Fruit fly (Drosophila melanogaster) whole organism, embryonic: ENCODE data around the gene CG4733.

Experiments
- Atf6 ChIP-seq: fragments of 200-800 bp; sonication (Bioruptor generic); IDR thresholded peaks from 2 replicates; pipeline ENCODE4 v1.3.6; 2022; ENCODE audit warnings: missing biosample characterization, missing genetic modification characterization
- Awh ChIP-seq: fragments of 200-800 bp; sonication (Bioruptor generic); IDR thresholded peaks from 2 replicates; pipeline ENCODE4, ENCODE4 v1.3.6; 2022; ENCODE audit warnings: missing biosample characterization, missing genetic modification characterization
- CG10959 ChIP-seq: fragments of 200-800 bp; sonication (Bioruptor generic); IDR thresholded peaks from 2 replicates; pipeline ENCODE4 v1.3.6; 2022; ENCODE audit warnings: missing biosample characterization, missing genetic modification characterization
- CG11085 ChIP-seq: fragments of 200-800 bp; sonication (Bioruptor generic); IDR thresholded peaks from 2 replicates; pipeline ENCODE4 v1.3.6; 2022; ENCODE audit warnings: missing biosample characterization, missing genetic modification characterization
- CG11456 ChIP-seq: fragments of 200-800 bp; sonication (Bioruptor generic); IDR thresholded peaks from 3 replicates; pipeline ENCODE4 v1.3.6; 2022; ENCODE audit warnings: missing biosample characterization, missing genetic modification characterization
- CG13123 ChIP-seq: fragments of 200-800 bp; sonication (Bioruptor generic); optimal IDR thresholded peaks from 2 replicates; lab custom pipeline; 2016; ENCODE audit warnings: missing biosample characterization, missing genetic modification characterization
- CG13287 ChIP-seq: fragments of 200-800 bp; sonication (Bioruptor generic); IDR thresholded peaks from 2 replicates; pipeline ENCODE4 v1.3.6; 2022; ENCODE audit warnings: missing biosample characterization, missing genetic modification characterization; ENCODE audit not compliant: partially characterized antibody
- CG13624 ChIP-seq: fragments of 200-800 bp; sonication (Bioruptor generic); optimal IDR thresholded peaks from 2 replicates; lab custom pipeline; 2016; ENCODE audit warnings: missing biosample characterization, missing genetic modification characterization
- CG17612 ChIP-seq: fragments of 200-800 bp; sonication (Bioruptor generic); IDR thresholded peaks from 2 replicates; pipeline ENCODE4 v1.3.6; 2022; ENCODE audit warnings: missing biosample characterization, missing genetic modification characterization
- CG18764 ChIP-seq: fragments of 200-800 bp; sonication (Bioruptor generic); optimal IDR thresholded peaks from 3 replicates; lab custom pipeline; 2016; ENCODE audit warnings: missing biosample characterization, missing genetic modification characterization
- CG2712 ChIP-seq: fragments of 200-800 bp; optimal IDR thresholded peaks from 3 replicates; lab custom pipeline; 2019; ENCODE audit warnings: missing biosample characterization, mild to moderate bottlenecking, missing genetic modification characterization, moderate library complexity
- CG30431 ChIP-seq: fragments of 200-800 bp; sonication (Bioruptor generic); optimal IDR thresholded peaks from 2 replicates; lab custom pipeline; 2017; ENCODE audit warnings: missing biosample characterization, missing genetic modification characterization
- CG31224 ChIP-seq: fragments of 200-800 bp; sonication (Bioruptor generic); IDR thresholded peaks from 2 replicates; pipeline ENCODE4 v1.3.6; 2022; ENCODE audit warnings: missing biosample characterization, missing genetic modification characterization
- CG3281 ChIP-seq: fragments of 200-800 bp; sonication (Bioruptor generic); optimal IDR thresholded peaks from 3 replicates; lab custom pipeline; 2017; ENCODE audit warnings: missing biosample characterization, mild to moderate bottlenecking, missing genetic modification characterization
- CG42726 ChIP-seq: fragments of 200-800 bp; sonication (Bioruptor generic); IDR thresholded peaks from 2 replicates; pipeline ENCODE4 v1.3.6; 2022; ENCODE audit warnings: missing biosample characterization, missing genetic modification characterization; ENCODE audit not compliant: partially characterized antibody
- CG6854 ChIP-seq: fragments of 200-800 bp; sonication (Bioruptor generic); optimal IDR thresholded peaks from 3 replicates; lab custom pipeline; 2017; ENCODE audit warnings: missing biosample characterization, mild to moderate bottlenecking, missing genetic modification characterization
- CG7786 ChIP-seq: fragments of 200-800 bp; sonication (Bioruptor generic); optimal IDR thresholded peaks from 2 replicates; lab custom pipeline; 2016; ENCODE audit warnings: missing biosample characterization, missing genetic modification characterization
- CG8924 ChIP-seq: fragments of 200-800 bp; optimal IDR thresholded peaks from 3 replicates; lab custom pipeline; 2019; ENCODE audit warnings: missing biosample characterization, mild to moderate bottlenecking, missing genetic modification characterization, moderate library complexity
- CG9727 ChIP-seq: fragments of 200-800 bp; sonication (Bioruptor generic); optimal IDR thresholded peaks from 3 replicates; lab custom pipeline; 2017; ENCODE audit warnings: missing biosample characterization, mild to moderate bottlenecking, missing genetic modification characterization
- CG9876 ChIP-seq: fragments of 200-800 bp; sonication (Bioruptor generic); optimal IDR thresholded peaks from 2 replicates; lab custom pipeline; 2016; ENCODE audit warnings: missing biosample characterization, missing genetic modification characterization
- D19A ChIP-seq: fragments of 200-800 bp; optimal IDR thresholded peaks from 3 replicates; lab custom pipeline; 2019; ENCODE audit warnings: missing biosample characterization, mild to moderate bottlenecking, missing genetic modification characterization, moderate library complexity
- D19B ChIP-seq: fragments of 200-800 bp; sonication (Bioruptor generic); optimal IDR thresholded peaks from 2 replicates; lab custom pipeline; 2017; ENCODE audit warnings: missing biosample characterization, mild to moderate bottlenecking, missing genetic modification characterization
- Dip3 ChIP-seq: fragments of 200-800 bp; sonication (Bioruptor generic); optimal IDR thresholded peaks from 3 replicates; lab custom pipeline; 2016; ENCODE audit warnings: missing biosample characterization, missing genetic modification characterization
- ERR ChIP-seq: fragments of 200-800 bp; sonication (Bioruptor generic); optimal IDR thresholded peaks from 2 replicates; lab custom pipeline; 2016; ENCODE audit warnings: missing biosample characterization, missing genetic modification characterization
- Eip74EF ChIP-seq, 2 experiments: fragments of 200-800 bp in 1 of 2; fragments of >200 bp in 1 of 2; sonication (Bioruptor generic) in 1 of 2; optimal IDR thresholded peaks; 2 replicates each; lab custom pipeline; 2017 to 2019; ENCODE audit warnings: missing biosample characterization in 2 of 2, missing genetic modification characterization in 2 of 2, mild to moderate bottlenecking in 1 of 2, moderate library complexity in 1 of 2
- Fer3 ChIP-seq: fragments of 200-800 bp; sonication (Bioruptor generic); optimal IDR thresholded peaks from 2 replicates; lab custom pipeline; 2018; ENCODE audit warnings: missing biosample characterization, mild to moderate bottlenecking, missing genetic modification characterization, moderate library complexity
- GATAe ChIP-seq: fragments of 200-800 bp; sonication (Bioruptor generic); conservative IDR thresholded peaks from 2 replicates; pipeline ENCODE4 v1.3.6; 2022; ENCODE audit warnings: missing biosample characterization, missing genetic modification characterization
- H2.0 ChIP-seq: fragments of 200-800 bp; sonication (Bioruptor generic); IDR thresholded peaks from 2 replicates; pipeline ENCODE4 v1.3.6; 2022; ENCODE audit warnings: missing biosample characterization, missing genetic modification characterization
- NC2α ChIP-seq: fragments of 200-800 bp; sonication (Bioruptor generic); optimal IDR thresholded peaks from 2 replicates; lab custom pipeline; 2016; ENCODE audit warnings: missing biosample characterization, missing genetic modification characterization
- Oli ChIP-seq: fragments of 200-800 bp; sonication (Bioruptor generic); optimal IDR thresholded peaks from 2 replicates; lab custom pipeline; 2018; ENCODE audit warnings: missing biosample characterization, mild to moderate bottlenecking, missing genetic modification characterization, moderate library complexity
- Pdp1 ChIP-seq, 2 experiments: fragments of 200-800 bp; sonication (Bioruptor generic); optimal IDR thresholded peaks; 3 replicates each; lab custom pipeline; 2016; ENCODE audit warnings: missing biosample characterization in 2 of 2, missing genetic modification characterization in 2 of 2, mild to moderate bottlenecking in 1 of 2, moderate library complexity in 1 of 2
- Sox102F ChIP-seq: fragments of 200-800 bp; sonication (Bioruptor generic); optimal IDR thresholded peaks from 2 replicates; lab custom pipeline; 2018; ENCODE audit warnings: missing biosample characterization, mild to moderate bottlenecking, missing genetic modification characterization, moderate library complexity
- Stat92E ChIP-seq, 3 experiments: fragments of >200 bp in 2 of 3; fragments of 200-800 bp in 1 of 3; sonication (Bioruptor generic) in 1 of 3; optimal IDR thresholded peaks; 2 replicates each; lab custom pipeline; 2017 to 2019; ENCODE audit warnings: missing biosample characterization in 3 of 3, missing genetic modification characterization in 3 of 3, mild to moderate bottlenecking in 1 of 3, moderate library complexity in 1 of 3
- al ChIP-seq: fragments of 200-800 bp; sonication (Bioruptor generic); IDR thresholded peaks from 2 replicates; pipeline ENCODE4 v1.3.6; 2022; ENCODE audit warnings: missing biosample characterization, missing genetic modification characterization
- ap ChIP-seq: fragments of 200-800 bp; sonication (Bioruptor generic); IDR thresholded peaks from 2 replicates; pipeline ENCODE4 v1.3.6; 2022; ENCODE audit warnings: missing biosample characterization, missing genetic modification characterization
- cg ChIP-seq: fragments of 200-800 bp; sonication (Bioruptor generic); optimal IDR thresholded peaks from 3 replicates; lab custom pipeline; 2019; ENCODE audit warnings: missing biosample characterization, mild to moderate bottlenecking, missing genetic modification characterization, moderate library complexity
- danr ChIP-seq: fragments of 200-800 bp; sonication (Bioruptor generic); IDR thresholded peaks from 2 replicates; pipeline ENCODE4 v1.3.6; 2022; ENCODE audit warnings: missing biosample characterization, missing genetic modification characterization
- esg ChIP-seq: fragments of 200-800 bp; sonication (Bioruptor generic); conservative IDR thresholded peaks from 2 replicates; pipeline ENCODE4 v1.3.6; 2022; ENCODE audit warnings: missing biosample characterization, missing genetic modification characterization
- fd64A ChIP-seq: fragments of 200-800 bp; sonication (Bioruptor generic); optimal IDR thresholded peaks from 3 replicates; lab custom pipeline; 2018; ENCODE audit warnings: missing biosample characterization, mild to moderate bottlenecking, missing genetic modification characterization
- fu2 ChIP-seq: fragments of 200-800 bp; sonication (Bioruptor generic); optimal IDR thresholded peaks from 2 replicates; lab custom pipeline; 2016; ENCODE audit warnings: missing biosample characterization, missing genetic modification characterization
- grau ChIP-seq: fragments of 200-800 bp; optimal IDR thresholded peaks from 3 replicates; lab custom pipeline; 2019; ENCODE audit warnings: missing biosample characterization, mild to moderate bottlenecking, missing genetic modification characterization, moderate library complexity
- kah ChIP-seq: fragments of 200-800 bp; sonication (Bioruptor generic); optimal IDR thresholded peaks from 2 replicates; lab custom pipeline; 2018; ENCODE audit warnings: missing biosample characterization, mild to moderate bottlenecking, missing genetic modification characterization
- lilli ChIP-seq: fragments of 200-800 bp; sonication (Bioruptor generic); optimal IDR thresholded peaks from 3 replicates; lab custom pipeline; 2016; ENCODE audit warnings: missing biosample characterization, missing genetic modification characterization
- oc ChIP-seq: fragments of 200-800 bp; sonication (Bioruptor generic); optimal IDR thresholded peaks from 2 replicates; lab custom pipeline; 2018; ENCODE audit warnings: missing biosample characterization, mild to moderate bottlenecking, missing genetic modification characterization, moderate library complexity
- peb ChIP-seq: fragments of 200-800 bp; sonication (Bioruptor generic); IDR thresholded peaks from 2 replicates; pipeline ENCODE4 v1.3.6; 2022; ENCODE audit warnings: missing biosample characterization, missing genetic modification characterization
- schlank ChIP-seq: fragments of 200-800 bp; sonication (Bioruptor generic); optimal IDR thresholded peaks from 2 replicates; lab custom pipeline; 2018; ENCODE audit warnings: missing biosample characterization, mild to moderate bottlenecking, missing genetic modification characterization
- scrt ChIP-seq: fragments of 200-800 bp; sonication (Bioruptor generic); optimal IDR thresholded peaks from 2 replicates; lab custom pipeline; 2018; ENCODE audit warnings: missing biosample characterization, mild to moderate bottlenecking, missing genetic modification characterization, moderate library complexity
- tup ChIP-seq: fragments of 200-800 bp; sonication (Bioruptor generic); optimal IDR thresholded peaks from 2 replicates; lab custom pipeline; 2016; ENCODE audit warnings: missing biosample characterization, mild to moderate bottlenecking, missing genetic modification characterization, moderate library complexity
- wek ChIP-seq: fragments of 200-800 bp; sonication (Bioruptor generic); optimal IDR thresholded peaks from 3 replicates; lab custom pipeline; 2018; ENCODE audit warnings: missing biosample characterization, mild to moderate bottlenecking, missing genetic modification characterization, moderate library complexity
- zen ChIP-seq: fragments of 200-800 bp; sonication (Bioruptor generic); optimal IDR thresholded peaks from 3 replicates; lab custom pipeline; 2018; ENCODE audit warnings: missing biosample characterization, mild to moderate bottlenecking, missing genetic modification characterization, moderate library complexity

The CG4733 gene

dm6 chr3R:19908863-19909343 is 18.4 kb downstream of the CG4733 start (continued):
- TF ChIP-seq al (peak; percentile 72), CG18764 (peak; percentile 70), zen (tag; lab: Kevin White, UChicago) (peak; percentile 5), wek (peak; percentile 26), D19A (tag; lab: Kevin White, UChicago) (peak; percentile 70), CG8924 (peak; percentile 84), CG42726 (GFP tag; lab: Robert Waterston, UW) (no peak), CG11456 (GFP tag; lab: Robert Waterston, UW) (peak; percentile 87), CG31224 (GFP tag; lab: Robert Waterston, UW) (peak; percentile 79), Fer3 (tag; lab: Kevin White, UChicago) (peak; percentile 74), CG3281 (GFP tag; lab: Kevin White, UChicago) (peak; percentile 70), Dip3 (peak; percentile 51), CG6854 (peak; percentile 35), fu2 (GFP tag; lab: Kevin White, UChicago) (peak; percentile 64), CG9876 (GFP tag; lab: Kevin White, UChicago) (peak; percentile 75), CG11085 (GFP tag; lab: Robert Waterston, UW) (peak; percentile 66), peb (GFP tag; lab: Robert Waterston, UW) (peak; percentile 67), kah (GFP tag; lab: Kevin White, UChicago) (peak; percentile 15), CG30431 (GFP tag; lab: Kevin White, UChicago) (peak; percentile 72), tup (GFP tag; lab: Kevin White, UChicago) (peak; percentile 28), CG13287 (GFP tag; lab: Robert Waterston, UW) (peak; percentile 28; the same call in 1 of the 2 replicates), Pdp1 (GFP tag; optimal IDR thresholded peaks at IDR 0.05; lab: Kevin White, UChicago) (peak; percentile 60 to 77), schlank (tag; lab: Kevin White, UChicago) (peak; percentile 49), CG2712 (peak; percentile 65), Stat92E (GFP tag; optimal IDR thresholded peaks at IDR 0.05; lab: Kevin White, UChicago) (no peak), fd64A (peak; percentile 76), Oli (peak; percentile 88), GATAe (GFP tag; lab: Robert Waterston, UW) (peak; percentile 38; the same call in 1 of the 2 replicates), esg (GFP tag; lab: Robert Waterston, UW) (peak; percentile 78), Sox102F (peak; percentile 90), cg (no peak), CG7786 (GFP tag; lab: Kevin White, UChicago) (peak; percentile 77), grau (tag; lab: Kevin White, UChicago) (peak; percentile 86), Atf6 (GFP tag; lab: Robert Waterston, UW) (peak; percentile 76), danr (GFP tag; lab: Robert Waterston, UW) (peak; percentile 25; the same call in 1 of the 2 replicates), lilli (peak; percentile 91), oc (tag; lab: Kevin White, UChicago) (peak; percentile 76), D19B (GFP tag; lab: Kevin White, UChicago) (peak; percentile 62), CG13624 (GFP tag; lab: Kevin White, UChicago) (peak; percentile 37), CG13123 (GFP tag; lab: Kevin White, UChicago) (peak; percentile 65), scrt (GFP tag; lab: Kevin White, UChicago) (peak; percentile 54), CG9727 (GFP tag; lab: Kevin White, UChicago) (peak; percentile 62), NC2α (GFP tag; lab: Kevin White, UChicago) (peak; percentile 57), CG17612 (peak; percentile 59; the same call in 1 of the 2 replicates), Eip74EF (GFP tag; optimal IDR thresholded peaks at IDR 0.05; lab: Kevin White, UChicago) (peak in 1 of 2 experiments; percentile 52), ERR (GFP tag; lab: Kevin White, UChicago) (peak; percentile 14), Awh (peak; percentile 87), CG10959 (GFP tag; lab: Robert Waterston, UW) (peak; percentile 69), ap (GFP tag; lab: Robert Waterston, UW) (peak; percentile 67; the same call in 1 of the 2 replicates), H2.0 (GFP tag; lab: Robert Waterston, UW) (peak; percentile 91)
